Worm (Caenorhabditis elegans): Measurements from ENCODE around the gene C06E2.9.

The C06E2.9 gene

ce11 chrX:8911077-8911476 lies 50.0 kb downstream of the C06E2.9 start, which contains the start of gene cyn-8:
cyn-8 (plus strand) TSS chrX:8911293.
- TF ChIP-seq unc-39 (tag; optimal IDR thresholded peaks at IDR 0.05) (no peak), ZK546.5 (tag; optimal IDR thresholded peaks at IDR 0.05) (no peak), pqm-1 (tag; optimal IDR thresholded peaks at IDR 0.05) (peak; percentile 25), nhr-77 (tag; optimal IDR thresholded peaks at IDR 0.05) (peak; percentile 5), ctbp-1 (GFP tag; IDR thresholded peaks at IDR 0.05) (no peak), dpl-1 (GFP tag; optimal IDR thresholded peaks at IDR 0.05) (peak; percentile 2), vab-7 (GFP tag; IDR thresholded peaks at IDR 0.05) (peak; percentile 27; the same call in 1 of the 2 replicates), pha-4 (GFP tag; IDR thresholded peaks at IDR 0.05) (no peak), pha-4 (tag; optimal IDR thresholded peaks at IDR 0.05) (peak; percentile 2), mdt-29 (GFP tag; IDR thresholded peaks at IDR 0.05) (0 out of 2 replicates have a peak, but pooled peaks have one; percentile 14), hlh-11 (tag; optimal IDR thresholded peaks at IDR 0.05) (no peak), hlh-30 (tag; optimal IDR thresholded peaks at IDR 0.05; ENCODE audit: insufficient read depth) (peak; percentile 13), mxl-3 (GFP tag; optimal IDR thresholded peaks at IDR 0.05) (peak; percentile 47), spr-1 (tag; optimal IDR thresholded peaks at IDR 0.05) (no peak), rbr-2 (tag; optimal IDR thresholded peaks at IDR 0.05) (peak; percentile 23), nhr-102 (tag; optimal IDR thresholded peaks at IDR 0.05) (no peak), nhr-41 (GFP tag; IDR thresholded peaks at IDR 0.05) (no peak), mdl-1 (tag; optimal IDR thresholded peaks at IDR 0.05) (peak in 1 of 2 experiments; percentile 8), daf-16 (GFP tag; optimal IDR thresholded peaks at IDR 0.05) (no peak), daf-16 (tag; optimal IDR thresholded peaks at IDR 0.05) (no peak), nhr-25 (tag; optimal IDR thresholded peaks at IDR 0.05; ENCODE audit: borderline replicate concordance, insufficient read depth) (no peak), hif-1 (tag; optimal IDR thresholded peaks at IDR 0.05) (no peak), zfp-3 (GFP tag; conservative IDR thresholded peaks at IDR 0.05) (no peak), zip-2 (tag; optimal IDR thresholded peaks at IDR 0.05) (no peak), lsy-2 (tag; optimal IDR thresholded peaks at IDR 0.05) (no peak), aha-1 (tag) (peak; percentile 80), F44E2.7 (GFP tag; IDR thresholded peaks at IDR 0.05) (no peak), snpc-4 (tag; optimal IDR thresholded peaks at IDR 0.05) (no peak), daf-12 (tag; optimal IDR thresholded peaks at IDR 0.05) (no peak), egl-27 (tag; optimal IDR thresholded peaks at IDR 0.05) (no peak), hmg-1.1 (GFP tag; IDR thresholded peaks at IDR 0.05) (0 out of 2 replicates have a peak, but pooled peaks have one; percentile 48), jun-1 (tag; optimal IDR thresholded peaks at IDR 0.05) (no peak), ceh-20 (GFP tag; IDR thresholded peaks at IDR 0.05) (no peak), nhr-11 (tag; optimal IDR thresholded peaks at IDR 0.05) (no peak), unc-62 (GFP tag; optimal IDR thresholded peaks at IDR 0.05 in 1 of 2) (peak in 1 of 2 experiments; percentile 69), unc-62 (tag; optimal IDR thresholded peaks at IDR 0.05) (no peak), nhr-42 (GFP tag; IDR thresholded peaks at IDR 0.05) (no peak), Y48G9A.11 (GFP tag; IDR thresholded peaks at IDR 0.05) (no peak), cey-2 (tag; optimal IDR thresholded peaks at IDR 0.05; ENCODE audit: borderline replicate concordance, insufficient read depth) (no peak), lin-38 (GFP tag; IDR thresholded peaks at IDR 0.05) (peak; percentile 92), nhr-10 (tag; optimal IDR thresholded peaks at IDR 0.05) (no peak), daf-8 (GFP tag; IDR thresholded peaks at IDR 0.05) (no peak), dmd-9 (GFP tag; IDR thresholded peaks at IDR 0.05) (no peak), nhr-111 (GFP tag; optimal IDR thresholded peaks at IDR 0.05) (no peak)
